Worm (Caenorhabditis elegans): Measurements from ENCODE around the gene W04H10.6.

The W04H10.6 gene

DNA sequence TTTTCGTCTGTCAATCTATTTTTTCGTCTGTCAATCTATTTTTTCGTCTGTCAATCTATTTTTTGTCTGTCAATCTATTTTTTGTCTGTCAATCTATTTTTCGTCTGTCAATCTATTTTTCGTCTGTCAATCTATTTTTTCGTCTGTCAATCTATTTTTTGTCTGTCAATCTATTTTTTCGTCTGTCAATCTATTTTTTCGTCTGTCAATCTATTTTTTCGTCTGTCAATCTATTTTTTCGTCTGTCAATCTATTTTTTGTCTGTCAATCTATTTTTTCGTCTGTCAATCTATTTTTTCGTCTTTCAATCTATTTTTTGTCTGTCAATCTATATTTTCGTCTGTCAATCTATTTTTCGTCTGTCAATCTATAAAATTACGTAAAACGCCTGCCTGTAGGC, 21.2 kb upstream of the W04H10.6 start:
- TF ChIP-seq Y53F4B.3 (GFP tag; IDR thresholded peaks at IDR 0.05) (peak; percentile 96; the same call in 1 of the 2 replicates), egrh-3 (GFP tag; IDR thresholded peaks at IDR 0.05) (peak; percentile 91)

DNA sequence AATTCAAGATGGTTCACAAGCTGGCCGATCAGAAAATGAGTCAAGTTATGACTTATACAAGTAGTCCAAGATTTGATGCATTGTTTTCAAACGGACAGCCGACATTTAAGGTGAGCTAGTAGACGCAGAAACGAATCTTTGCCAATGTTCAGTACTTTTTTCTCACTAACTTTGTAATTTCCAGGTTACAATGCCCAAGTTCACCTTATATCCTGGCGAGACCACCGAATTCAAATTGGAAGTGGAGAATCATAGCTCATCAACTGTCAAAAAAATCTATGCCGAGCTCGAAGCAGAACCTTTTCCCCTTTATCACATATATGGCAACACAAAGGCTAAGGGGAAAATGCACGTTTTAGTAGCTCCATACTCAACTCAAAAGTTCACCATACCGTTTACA, 19.7 kb upstream of the W04H10.6 start:
- TF ChIP-seq C17E4.6 (GFP tag; IDR thresholded peaks at IDR 0.05) = no peak
- TF ChIP-seq madf-8 (GFP tag; conservative IDR thresholded peaks at IDR 0.05) = no peak
- TF ChIP-seq B0336.3 (GFP tag; IDR thresholded peaks at IDR 0.05) = no peak
- no peak for TF ChIP-seq egl-44 (GFP tag; IDR thresholded peaks at IDR 0.05)
- TF ChIP-seq ztf-3 (GFP tag; optimal IDR thresholded peaks at IDR 0.05) = no peak
- no peak for TF ChIP-seq him-1 (tag; optimal IDR thresholded peaks at IDR 0.05)
- TF ChIP-seq xnd-1 (tag; optimal IDR thresholded peaks at IDR 0.05) = no peak
- TF ChIP-seq let-526 (GFP tag; IDR thresholded peaks at IDR 0.05) = no peak
- TF ChIP-seq ceh-91 (GFP tag; IDR thresholded peaks at IDR 0.05) = no peak
- no peak for TF ChIP-seq hmg-20 (GFP tag; IDR thresholded peaks at IDR 0.05)
- TF ChIP-seq mcd-1 (GFP tag; IDR thresholded peaks at IDR 0.05) = no peak
- no peak for TF ChIP-seq T26A5.8 (tag; optimal IDR thresholded peaks at IDR 0.05)
- TF ChIP-seq ztf-28 (GFP tag; IDR thresholded peaks at IDR 0.05) = no peak
- TF ChIP-seq pha-4 (tag; optimal IDR thresholded peaks at IDR 0.05) = no peak
- TF ChIP-seq nfyb-1 (GFP tag; IDR thresholded peaks at IDR 0.05) = no peak
- TF ChIP-seq Y53F4B.3 (GFP tag; IDR thresholded peaks at IDR 0.05) = no peak
- TF ChIP-seq zfh-2 (GFP tag; conservative IDR thresholded peaks at IDR 0.05) = no peak
- no peak for TF ChIP-seq bed-1 (GFP tag; IDR thresholded peaks at IDR 0.05)

DNA sequence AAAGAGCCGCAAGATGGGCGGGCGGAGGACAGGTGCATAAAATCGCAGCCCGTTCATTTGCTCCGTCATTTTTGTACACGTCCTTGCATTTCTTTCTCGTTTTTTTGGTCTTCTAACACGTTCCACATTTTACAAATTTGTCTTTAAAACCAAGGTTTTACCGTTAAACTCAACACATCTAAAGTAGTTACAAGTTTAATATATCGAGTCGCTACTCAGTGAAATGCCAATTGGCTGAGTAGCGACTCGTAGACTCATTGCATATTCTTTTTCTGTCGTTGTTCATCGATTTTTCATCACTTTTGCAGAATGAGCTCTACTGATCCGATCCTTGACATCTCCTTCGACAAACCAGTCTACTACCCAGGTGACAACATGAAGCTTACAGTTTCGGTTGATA, 19.0 kb upstream of the W04H10.6 start, which contains the start of gene arrd-1:
arrd-1 (plus strand) TSS at position 301 of the 400 bp plus-strand sequence.
- TF ChIP-seq dpl-1 (GFP tag; optimal IDR thresholded peaks at IDR 0.05) (no peak), die-1 (tag; optimal IDR thresholded peaks at IDR 0.05) (no peak), ztf-25 (GFP tag; IDR thresholded peaks at IDR 0.05) (no peak), zim-3 (tag; optimal IDR thresholded peaks at IDR 0.05) (no peak), ceh-100 (GFP tag; IDR thresholded peaks at IDR 0.05) (no peak), akir-1 (GFP tag; optimal IDR thresholded peaks at IDR 0.05) (no peak), hlh-12 (tag; optimal IDR thresholded peaks at IDR 0.05) (no peak), C06A6.2 (GFP tag; conservative IDR thresholded peaks at IDR 0.05) (no peak), him-1 (tag; optimal IDR thresholded peaks at IDR 0.05) (no peak), nfyb-1 (GFP tag; IDR thresholded peaks at IDR 0.05) (no peak), hmg-1.2 (GFP tag; IDR thresholded peaks at IDR 0.05) (no peak), lsy-27 (tag; optimal IDR thresholded peaks at IDR 0.05; ENCODE audit: borderline replicate concordance, insufficient read depth) (no peak), F57C9.4 (tag; optimal IDR thresholded peaks at IDR 0.05) (no peak), lin-54 (GFP tag; optimal IDR thresholded peaks at IDR 0.05) (no peak)

DNA sequence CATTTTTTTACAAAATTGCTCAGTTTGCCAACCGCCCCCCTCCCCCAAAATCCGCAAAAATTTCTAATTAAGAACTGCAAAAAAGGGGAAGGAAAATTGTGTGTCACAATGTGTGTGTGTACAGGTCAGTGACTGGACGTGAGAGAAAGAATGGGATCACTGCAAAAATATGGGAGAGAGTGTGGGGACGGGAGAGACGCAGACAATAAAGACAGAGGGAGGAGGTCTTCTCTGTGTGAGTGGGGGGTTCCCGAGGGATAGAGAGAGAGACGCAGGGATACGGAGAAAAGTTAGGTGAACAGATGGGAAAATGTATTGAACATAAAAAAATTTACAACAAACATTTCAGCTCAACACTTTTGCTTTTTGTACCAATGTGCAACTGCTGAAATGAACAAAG, 17.7 kb upstream of the W04H10.6 start:
- no peak for TF ChIP-seq F55B11.4 (tag; optimal IDR thresholded peaks at IDR 0.05; ENCODE audit: borderline replicate concordance, insufficient read depth)
- no peak for TF ChIP-seq snpc-3.4 (tag; optimal IDR thresholded peaks at IDR 0.05)
- no peak for TF ChIP-seq ceh-27 (GFP tag; optimal IDR thresholded peaks at IDR 0.05)
- TF ChIP-seq K12H6.12 (tag; optimal IDR thresholded peaks at IDR 0.05) = peak; percentile 24
- TF ChIP-seq snpc-4 (GFP tag; optimal IDR thresholded peaks at IDR 0.05) = no peak
- TF ChIP-seq snpc-4 (tag; optimal IDR thresholded peaks at IDR 0.05) = no peak
- no peak for TF ChIP-seq B0035.1 (tag; optimal IDR thresholded peaks at IDR 0.05)
- TF ChIP-seq rcor-1 (GFP tag; IDR thresholded peaks at IDR 0.05) = no peak
- no peak for TF ChIP-seq nhr-80 (tag; optimal IDR thresholded peaks at IDR 0.05)
- no peak for TF ChIP-seq sea-2 (GFP tag; IDR thresholded peaks at IDR 0.05)
- TF ChIP-seq hmg-1.2 (GFP tag; IDR thresholded peaks at IDR 0.05) = peak; percentile 93
- no peak for TF ChIP-seq nfyb-1 (GFP tag; IDR thresholded peaks at IDR 0.05)
- no peak for TF ChIP-seq sdz-38 (tag; optimal IDR thresholded peaks at IDR 0.05)
- no peak for TF ChIP-seq ceh-100 (GFP tag; IDR thresholded peaks at IDR 0.05)
- peak; percentile 57; the same call in 1 of the 2 replicates for TF ChIP-seq zfh-2 (GFP tag; conservative IDR thresholded peaks at IDR 0.05)
- peak; percentile 20; the same call in 1 of the 2 replicates for TF ChIP-seq egrh-3 (GFP tag; IDR thresholded peaks at IDR 0.05)
- TF ChIP-seq repo-1 (tag; optimal IDR thresholded peaks at IDR 0.05) = no peak
- no peak for TF ChIP-seq ccch-3 (GFP tag; optimal IDR thresholded peaks at IDR 0.05)
- no peak for TF ChIP-seq F57C9.4 (tag; optimal IDR thresholded peaks at IDR 0.05)
